Fruit fly (Drosophila melanogaster): ENCODE results near the gene CG7179.
A peak's percentile ranks its signal among the peaks of the same experiment; 100 is the strongest.

The CG7179 gene

DNA sequence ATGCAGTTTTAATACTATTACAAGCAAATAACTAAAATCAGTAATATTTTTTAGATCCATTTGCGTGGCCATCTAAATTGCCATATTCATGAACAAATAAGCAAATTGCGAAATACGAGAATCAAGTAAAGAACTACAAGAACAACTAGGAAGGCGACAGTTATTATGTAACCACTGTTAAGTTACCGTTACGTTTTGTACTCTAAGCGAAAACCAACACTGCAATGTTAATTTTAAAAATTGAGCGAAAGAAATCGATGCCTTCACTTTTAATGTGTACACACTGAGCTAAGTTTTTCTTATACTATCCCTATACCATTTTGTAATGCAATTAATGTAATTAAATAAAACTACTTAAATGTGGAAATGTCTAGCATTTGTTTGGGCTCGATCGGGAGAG lies 42.6 kb upstream of the CG7179 start:
- TF ChIP-seq ey (GFP tag; optimal IDR thresholded peaks at IDR 0.05) (no peak), Jra (GFP tag; optimal IDR thresholded peaks at IDR 0.05) (no peak), h (GFP tag; optimal IDR thresholded peaks at IDR 0.05) (no peak), jim (GFP tag; optimal IDR thresholded peaks at IDR 0.05) (no peak), N (GFP tag; optimal IDR thresholded peaks at IDR 0.05) (no peak), Abd-B (GFP tag; optimal IDR thresholded peaks at IDR 0.05) (no peak)

DNA sequence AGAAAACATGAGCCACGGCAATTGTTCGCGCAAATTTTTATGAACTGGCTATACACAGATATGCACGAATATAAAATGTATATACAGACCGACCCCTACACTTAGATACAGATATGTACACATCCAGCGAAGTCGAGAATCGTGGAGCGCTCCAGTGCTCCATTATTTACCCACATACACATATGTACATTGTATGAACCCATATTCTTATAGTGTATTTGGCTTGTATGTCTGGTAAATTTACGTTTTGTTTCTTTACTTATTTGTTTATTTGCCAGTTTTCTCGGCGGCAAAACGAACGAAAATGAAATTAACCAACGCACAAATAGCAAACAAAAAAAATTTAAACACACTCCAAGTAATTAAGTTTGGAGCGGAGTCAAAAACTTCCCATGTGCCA lies 35.5 kb upstream of the CG7179 start:
- no peak for TF ChIP-seq Myc (optimal IDR thresholded peaks at IDR 0.05)
- no peak for TF ChIP-seq dl (GFP tag; optimal IDR thresholded peaks at IDR 0.05; ENCODE audit: insufficient read depth in 1 of 2, partially characterized antibody in 2 of 2)
- TF ChIP-seq rgr (GFP tag; optimal IDR thresholded peaks at IDR 0.05): peak; percentile 20
- TF ChIP-seq GATAd (GFP tag; optimal IDR thresholded peaks at IDR 0.05): no peak
- TF ChIP-seq h (GFP tag; optimal IDR thresholded peaks at IDR 0.05): peak; percentile 65
- peak; percentile 2 for TF ChIP-seq OdsH (GFP tag; optimal IDR thresholded peaks at IDR 0.05)
- TF ChIP-seq sage (GFP tag; optimal IDR thresholded peaks at IDR 0.05): peak; percentile 19
- TF ChIP-seq usp (GFP tag; optimal IDR thresholded peaks at IDR 0.05): no peak
- TF ChIP-seq dmrt93B (GFP tag; optimal IDR thresholded peaks at IDR 0.05): no peak
- TF ChIP-seq Dif (GFP tag; optimal IDR thresholded peaks at IDR 0.05; ENCODE audit: partially characterized antibody): no peak
- no peak for TF ChIP-seq brk (GFP tag; optimal IDR thresholded peaks at IDR 0.05)
- no peak for TF ChIP-seq Hr78 (GFP tag; optimal IDR thresholded peaks at IDR 0.05)
- TF ChIP-seq CrebA (GFP tag; optimal IDR thresholded peaks at IDR 0.05; ENCODE audit: borderline replicate concordance): no peak
- TF ChIP-seq HLH106 (tag; optimal IDR thresholded peaks at IDR 0.05): no peak
- peak; percentile 88 for TF ChIP-seq Hr83 (GFP tag; optimal IDR thresholded peaks at IDR 0.05; ENCODE audit: poor library complexity, severe bottlenecking)
- TF ChIP-seq N (GFP tag; optimal IDR thresholded peaks at IDR 0.05): no peak
- TF ChIP-seq sv (GFP tag; optimal IDR thresholded peaks at IDR 0.05): peak; percentile 6
- peak; percentile 47 for TF ChIP-seq CG9705 (GFP tag; optimal IDR thresholded peaks at IDR 0.05)
- TF ChIP-seq lola (GFP tag; optimal IDR thresholded peaks at IDR 0.05): no peak
- no peak for TF ChIP-seq fru (GFP tag; optimal IDR thresholded peaks at IDR 0.05)
- TF ChIP-seq Sp1 (GFP tag; optimal IDR thresholded peaks at IDR 0.05): no peak

DNA sequence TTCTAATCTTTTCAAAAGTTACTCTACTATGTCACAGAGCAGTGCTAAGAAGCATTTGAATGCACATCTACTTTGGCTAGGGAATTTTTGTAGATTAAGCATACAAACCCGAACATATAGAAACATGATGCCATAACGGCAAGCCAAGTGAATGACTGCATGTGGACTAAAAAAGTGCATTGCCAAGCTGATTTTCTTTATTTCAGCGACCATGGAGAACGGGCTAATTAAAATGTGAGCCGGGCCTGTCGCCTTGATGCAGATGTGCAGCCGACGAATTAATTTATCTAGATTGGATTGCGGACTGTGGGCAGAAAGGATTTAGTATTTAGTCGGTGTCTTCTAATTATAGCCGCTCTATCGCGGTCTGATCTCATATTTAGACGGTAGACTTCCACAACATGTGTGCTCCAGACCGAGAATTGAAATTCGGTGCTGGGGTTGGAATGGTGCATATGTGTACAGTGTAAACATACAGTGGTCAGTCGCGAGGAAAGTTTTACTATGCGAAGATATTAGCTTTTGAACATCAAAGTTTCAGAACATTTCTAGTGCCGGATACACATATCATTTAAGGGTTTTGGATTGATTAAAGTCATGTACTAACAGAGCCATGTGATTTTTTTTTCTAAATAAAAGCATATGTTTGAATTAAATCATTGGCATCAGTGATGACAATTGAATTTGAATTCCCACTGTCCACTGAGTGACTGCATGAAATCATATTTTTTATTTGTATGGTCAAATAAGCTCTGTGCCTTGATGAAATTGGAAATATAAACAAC lies 34.9 kb upstream of the CG7179 start:
- peak; percentile 0 for TF ChIP-seq fru (GFP tag; optimal IDR thresholded peaks at IDR 0.05)
- TF ChIP-seq usp (GFP tag; optimal IDR thresholded peaks at IDR 0.05): no peak

dm6 chr2L:7811249-7812002 lies 33.6 kb upstream of the CG7179 start, which contains the start of gene LanB1:
LanB1 (plus strand) TSS chr2L:7811438.
- TF ChIP-seq Myc (optimal IDR thresholded peaks at IDR 0.05) (no peak), CG9705 (GFP tag; optimal IDR thresholded peaks at IDR 0.05) (no peak), Rel (GFP tag; optimal IDR thresholded peaks at IDR 0.05) (no peak), Rel (tag; optimal IDR thresholded peaks at IDR 0.05) (peak; percentile 74), Hr78 (GFP tag; optimal IDR thresholded peaks at IDR 0.05) (no peak), br (GFP tag; optimal IDR thresholded peaks at IDR 0.05) (no peak), h (GFP tag; optimal IDR thresholded peaks at IDR 0.05) (no peak), GATAd (GFP tag; optimal IDR thresholded peaks at IDR 0.05) (no peak), CrebA (GFP tag; optimal IDR thresholded peaks at IDR 0.05; ENCODE audit: borderline replicate concordance) (no peak), Hnf4 (GFP tag; optimal IDR thresholded peaks at IDR 0.05) (no peak), pan (optimal IDR thresholded peaks at IDR 0.05) (no peak), dsf (GFP tag; optimal IDR thresholded peaks at IDR 0.05; ENCODE audit: borderline replicate concordance) (no peak), Vsx2 (GFP tag; optimal IDR thresholded peaks at IDR 0.05; ENCODE audit: partially characterized antibody) (no peak), N (GFP tag; optimal IDR thresholded peaks at IDR 0.05) (no peak), tai (GFP tag; optimal IDR thresholded peaks at IDR 0.05) (no peak), OdsH (GFP tag; optimal IDR thresholded peaks at IDR 0.05) (no peak), foxo (GFP tag; optimal IDR thresholded peaks at IDR 0.05) (peak in 1 of 2 experiments; percentile 4), psq (GFP tag; optimal IDR thresholded peaks at IDR 0.05) (peak; percentile 88), Dfd (GFP tag; optimal IDR thresholded peaks at IDR 0.05) (no peak), Mio (GFP tag; optimal IDR thresholded peaks at IDR 0.05) (no peak), jim (GFP tag; optimal IDR thresholded peaks at IDR 0.05) (no peak), dmrt93B (GFP tag; optimal IDR thresholded peaks at IDR 0.05) (no peak), lola (GFP tag; optimal IDR thresholded peaks at IDR 0.05) (no peak), dl (GFP tag; optimal IDR thresholded peaks at IDR 0.05; ENCODE audit: insufficient read depth in 1 of 2, partially characterized antibody in 2 of 2) (no peak), rgr (GFP tag; optimal IDR thresholded peaks at IDR 0.05) (no peak), CG32264 (GFP tag; optimal IDR thresholded peaks at IDR 0.05) (no peak), ey (GFP tag; optimal IDR thresholded peaks at IDR 0.05) (no peak), Abd-B (GFP tag; optimal IDR thresholded peaks at IDR 0.05) (no peak), sage (GFP tag; optimal IDR thresholded peaks at IDR 0.05) (no peak), Dif (GFP tag; optimal IDR thresholded peaks at IDR 0.05; ENCODE audit: partially characterized antibody) (peak; percentile 36), HLH106 (tag; optimal IDR thresholded peaks at IDR 0.05) (no peak), Jra (GFP tag; optimal IDR thresholded peaks at IDR 0.05) (no peak), Hr83 (GFP tag; optimal IDR thresholded peaks at IDR 0.05; ENCODE audit: poor library complexity, severe bottlenecking) (peak; percentile 48), brk (GFP tag; optimal IDR thresholded peaks at IDR 0.05) (no peak), sv (GFP tag; optimal IDR thresholded peaks at IDR 0.05) (no peak), usp (GFP tag; optimal IDR thresholded peaks at IDR 0.05) (no peak), Sp1 (GFP tag; optimal IDR thresholded peaks at IDR 0.05) (peak; percentile 5)
